Worm (Caenorhabditis elegans) whole organism, young adult: ENCODE data around the gene far-3.

ENCODE experiments used
- C17E4.6 ChIP-seq: fragments of 200-800 bp; sonication (Bioruptor generic); IDR thresholded peaks from 2 replicates; pipeline ENCODE4 v1.3.6; 2022; ENCODE audit warnings: missing genetic modification reagents, missing genetic modification characterization, missing compliant biosample characterization
- hmg-20 ChIP-seq: fragments of 200-800 bp; sonication (Bioruptor generic); IDR thresholded peaks from 2 replicates; pipeline ENCODE4 v1.3.6; 2022; ENCODE audit warnings: missing genetic modification reagents, missing genetic modification characterization, missing compliant biosample characterization
- mcd-1 ChIP-seq: fragments of 200-800 bp; sonication (Bioruptor generic); IDR thresholded peaks from 2 replicates; pipeline ENCODE4 v1.3.6; 2022; ENCODE audit warnings: missing genetic modification reagents, missing genetic modification characterization, missing compliant biosample characterization
- rec-8 ChIP-seq, 2 experiments: sonication (generic microtip); optimal IDR thresholded peaks; 2 replicates each; lab custom pipeline; 2016; ENCODE audit warnings: mild to moderate bottlenecking in 2 of 2, missing genetic modification characterization in 2 of 2, missing genetic modification reagents in 2 of 2, missing genotype in 2 of 2, missing biosample characterization in 1 of 2, missing compliant biosample characterization in 1 of 2, moderate library complexity in 1 of 2
- snpc-4 ChIP-seq, 5 experiments: fragments of 150-350 bp in 1 of 5; sonication (generic microtip) in 4 of 5; optimal IDR thresholded peaks; 2 replicates each; lab custom pipeline; 2014 to 2018; ENCODE audit warnings: missing genetic modification characterization in 5 of 5, missing biosample characterization in 3 of 5, antibody characterized with exemption in 2 of 5, mild to moderate bottlenecking in 2 of 5, missing compliant biosample characterization in 2 of 5, missing genotype in 2 of 5, moderate library complexity in 2 of 5, missing genetic modification reagents in 1 of 5
- somi-1 ChIP-seq: fragments of 200-800 bp; sonication (Bioruptor generic); optimal IDR thresholded peaks from 2 replicates; lab custom pipeline; 2018; ENCODE audit warnings: mild to moderate bottlenecking, missing genetic modification characterization, missing compliant biosample characterization
- tbx-9 ChIP-seq: sonication (generic microtip); optimal IDR thresholded peaks from 2 replicates; lab custom pipeline; 2016; ENCODE audit warnings: borderline replicate concordance, missing genetic modification characterization, inconsistent platforms, missing compliant biosample characterization
- unc-130 ChIP-seq: sonication (generic microtip); optimal IDR thresholded peaks from 2 replicates; lab custom pipeline; 2016; ENCODE audit warnings: missing genetic modification reagents, missing genetic modification characterization, missing compliant biosample characterization
- ztf-6 ChIP-seq: fragments of 200-800 bp; sonication (Bioruptor generic); IDR thresholded peaks from 2 replicates; pipeline ENCODE4 v1.3.6; 2022; ENCODE audit warnings: missing genetic modification reagents, missing genetic modification characterization, missing compliant biosample characterization

- TF ChIP-seq snpc-4 (GFP tag; optimal IDR thresholded peaks at IDR 0.05; lab: Kevin White, UChicago) (no peak), snpc-4 (tag; optimal IDR thresholded peaks at IDR 0.05; lab: Kevin White, UChicago) (no peak), ztf-6 (GFP tag; lab: Robert Waterston, UW) (no peak), somi-1 (no peak), hmg-20 (GFP tag; lab: Robert Waterston, UW) (no peak), rec-8 (tag; optimal IDR thresholded peaks at IDR 0.05; lab: Kevin White, UChicago) (no peak), unc-130 (GFP tag; lab: Kevin White, UChicago) (no peak), tbx-9 (tag; lab: Kevin White, UChicago) (no peak), mcd-1 (GFP tag; lab: Robert Waterston, UW) (no peak), C17E4.6 (GFP tag; lab: Robert Waterston, UW) (no peak)
These were observed 11.9 kb upstream of the far-3 start for ce11 chrV:13009271-13009670.
